Worm (Caenorhabditis elegans): ENCODE results near the gene M151.10.

Gene M151.10

DNA sequence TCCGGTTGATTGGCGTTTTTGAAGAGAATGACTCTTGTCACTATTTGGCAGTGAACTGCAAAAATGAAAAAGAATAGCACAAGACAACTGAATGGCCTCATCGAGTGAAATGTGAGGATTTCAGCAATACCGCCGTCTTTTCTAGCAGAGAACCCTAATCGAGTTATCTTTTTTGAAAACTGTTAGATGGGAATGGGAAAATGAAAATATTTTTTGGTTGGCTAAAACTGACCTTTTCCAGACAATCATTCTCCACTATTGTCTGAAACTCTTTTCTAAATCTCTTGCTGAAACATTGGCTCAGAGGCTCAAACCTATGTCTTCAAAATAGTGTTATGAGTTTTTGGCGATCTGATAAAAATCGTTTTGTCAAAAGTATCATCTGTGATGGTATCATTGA lies at the start of gene M151.10:
Gene M151.10 (minus strand): TSS at position 101 of the 400 bp plus-strand sequence.
- TF ChIP-seq duxl-1 (tag; optimal IDR thresholded peaks at IDR 0.05; ENCODE audit: poor library complexity) (no peak), ces-1 (GFP tag; optimal IDR thresholded peaks at IDR 0.05) (no peak), nhr-41 (GFP tag; IDR thresholded peaks at IDR 0.05) (no peak), dve-1 (tag; optimal IDR thresholded peaks at IDR 0.05; ENCODE audit: insufficient read depth) (no peak), rbr-2 (tag; optimal IDR thresholded peaks at IDR 0.05) (no peak), nhr-237 (tag; optimal IDR thresholded peaks at IDR 0.05) (no peak), nhr-28 (tag; optimal IDR thresholded peaks at IDR 0.05) (no peak), aha-1 (tag) (no peak), dpl-1 (GFP tag; optimal IDR thresholded peaks at IDR 0.05) (no peak), aly-2 (tag; optimal IDR thresholded peaks at IDR 0.05) (no peak), mdl-1 (tag; optimal IDR thresholded peaks at IDR 0.05) (no peak), ztf-11 (tag; optimal IDR thresholded peaks at IDR 0.05) (no peak), unc-62 (GFP tag; optimal IDR thresholded peaks at IDR 0.05 in 1 of 2) (no peak), unc-62 (tag; optimal IDR thresholded peaks at IDR 0.05) (no peak), php-3 (GFP tag; IDR thresholded peaks at IDR 0.05) (no peak), Y5F2A.4 (GFP tag; optimal IDR thresholded peaks at IDR 0.05) (no peak), madf-5 (GFP tag; IDR thresholded peaks at IDR 0.05) (no peak)

DNA sequence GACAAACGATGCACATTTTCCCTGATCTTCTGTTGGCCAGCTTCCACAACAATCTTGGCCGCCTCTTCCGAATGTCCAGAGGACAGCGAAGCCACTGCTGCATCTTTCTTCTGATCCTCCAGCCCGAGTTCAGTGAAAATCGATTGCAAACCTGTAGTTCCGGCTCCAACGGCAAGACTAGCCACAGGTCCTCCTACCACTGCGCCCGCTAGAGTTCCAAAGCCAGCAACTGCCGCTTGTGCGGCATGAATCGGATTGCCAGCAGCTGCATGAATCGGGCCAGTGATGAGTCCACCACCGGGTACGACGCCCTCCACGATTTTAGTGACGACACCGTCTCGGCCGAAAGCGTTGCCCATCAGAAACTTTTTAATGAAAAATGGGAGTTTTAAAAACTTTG lies 48.2 kb upstream of the M151.10 start, which contains the start of gene ifas-1:
Gene ifas-1 (minus strand): TSS at position 387 of the 400 bp plus-strand sequence.
- TF ChIP-seq set-16 (GFP tag; IDR thresholded peaks at IDR 0.05) (peak; percentile 70), ces-1 (GFP tag; optimal IDR thresholded peaks at IDR 0.05) (no peak)

DNA sequence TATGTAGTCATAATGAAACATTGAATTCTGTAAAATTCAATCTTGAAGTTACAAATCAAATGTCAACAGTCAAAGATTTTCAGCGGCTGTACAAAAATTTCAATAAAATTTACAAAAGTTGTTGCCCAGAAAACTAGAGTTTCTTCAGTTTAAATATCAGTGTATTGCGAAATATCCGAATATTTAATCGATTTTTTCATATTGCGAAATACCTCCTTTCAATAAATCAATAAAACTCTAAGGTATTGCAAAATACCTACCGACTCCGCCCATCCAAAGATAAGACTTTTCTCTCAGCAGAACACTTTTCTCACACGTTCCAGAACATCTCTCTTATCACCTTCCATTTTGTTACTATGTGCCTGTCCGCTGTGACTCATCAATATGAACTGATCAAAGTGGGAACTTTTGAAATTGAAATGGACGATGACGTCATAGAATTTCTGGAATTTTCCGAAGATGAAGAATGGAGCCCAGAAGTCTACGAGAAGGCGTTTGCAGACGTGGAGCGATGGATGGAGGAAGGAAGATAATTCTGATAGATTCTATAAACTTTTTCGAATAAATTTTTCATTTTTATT lies 44.5 kb upstream of the M151.10 start:
- TF ChIP-seq arid-1 (GFP tag; conservative IDR thresholded peaks at IDR 0.05) = no peak
- TF ChIP-seq hlh-11 (tag; optimal IDR thresholded peaks at IDR 0.05) = no peak
- TF ChIP-seq Y105C5A.15 (GFP tag; IDR thresholded peaks at IDR 0.05) = no peak
- no peak for TF ChIP-seq sdz-12 (GFP tag; optimal IDR thresholded peaks at IDR 0.05)
- no peak for TF ChIP-seq daf-16 (GFP tag; optimal IDR thresholded peaks at IDR 0.05)
- TF ChIP-seq daf-16 (tag; optimal IDR thresholded peaks at IDR 0.05) = peak; percentile 21
- TF ChIP-seq php-3 (GFP tag; IDR thresholded peaks at IDR 0.05) = no peak
- peak; percentile 42; the same call in 1 of the 2 replicates for TF ChIP-seq dmd-6 (GFP tag; IDR thresholded peaks at IDR 0.05)
- TF ChIP-seq ceh-28 (tag; optimal IDR thresholded peaks at IDR 0.05) = peak; percentile 40
- peak; percentile 5 for TF ChIP-seq pqm-1 (tag; optimal IDR thresholded peaks at IDR 0.05)

DNA sequence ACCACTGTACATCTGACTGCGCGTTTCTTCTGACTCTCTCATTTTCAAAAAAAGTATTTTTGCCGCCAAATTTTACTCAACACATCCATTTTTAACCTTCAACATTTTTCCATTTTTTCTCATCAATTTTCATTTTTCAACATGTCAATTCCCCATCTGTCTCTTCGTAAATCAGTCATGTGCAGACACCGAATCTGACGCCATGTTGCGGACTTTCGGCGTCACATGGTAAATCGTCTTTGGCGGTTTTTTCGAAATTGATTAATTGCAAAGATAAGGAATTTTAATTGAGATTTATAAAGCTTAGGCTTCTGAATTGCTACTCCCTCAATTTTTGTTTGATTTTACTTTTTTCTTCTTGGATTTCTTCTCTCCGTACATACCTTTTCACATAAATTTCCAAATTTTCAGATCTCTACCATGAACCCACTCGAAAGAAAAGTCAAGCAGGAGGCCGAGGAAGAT lies 42.7 kb upstream of the M151.10 start, which contains the start of gene F19B10.1:
Gene F19B10.1 (plus strand): TSS at position 415 of the 465 bp plus-strand sequence.
- no peak for TF ChIP-seq zag-1 (tag; optimal IDR thresholded peaks at IDR 0.05)
- TF ChIP-seq tag-97 (GFP tag; IDR thresholded peaks at IDR 0.05) = no peak
- TF ChIP-seq mdl-1 (tag; optimal IDR thresholded peaks at IDR 0.05) = peak in 1 of 2 experiments; percentile 66
- peak; percentile 45 for TF ChIP-seq R02D3.7 (tag; optimal IDR thresholded peaks at IDR 0.05)
- TF ChIP-seq hif-1 (tag; optimal IDR thresholded peaks at IDR 0.05) = no peak
- peak; percentile 71 for TF ChIP-seq nhr-28 (tag; optimal IDR thresholded peaks at IDR 0.05)
- no peak for TF ChIP-seq zip-11 (GFP tag; IDR thresholded peaks at IDR 0.05)
- no peak for TF ChIP-seq nhr-76 (tag; optimal IDR thresholded peaks at IDR 0.05)
- peak in 1 of 2 experiments; percentile 79 for TF ChIP-seq unc-62 (GFP tag; optimal IDR thresholded peaks at IDR 0.05 in 1 of 2)
- TF ChIP-seq unc-62 (tag; optimal IDR thresholded peaks at IDR 0.05) = no peak
- TF ChIP-seq nhr-77 (tag; optimal IDR thresholded peaks at IDR 0.05) = peak; percentile 8
- TF ChIP-seq ctbp-1 (GFP tag; IDR thresholded peaks at IDR 0.05) = no peak
- TF ChIP-seq aly-2 (tag; optimal IDR thresholded peaks at IDR 0.05) = no peak
- TF ChIP-seq dpl-1 (GFP tag; optimal IDR thresholded peaks at IDR 0.05) = peak; percentile 93
- peak; percentile 41 for TF ChIP-seq lin-13 (GFP tag; optimal IDR thresholded peaks at IDR 0.05)
- TF ChIP-seq mxl-3 (GFP tag; optimal IDR thresholded peaks at IDR 0.05) = peak; percentile 63
- TF ChIP-seq Y105C5A.15 (GFP tag; IDR thresholded peaks at IDR 0.05) = no peak
- no peak for TF ChIP-seq lin-1 (GFP tag; IDR thresholded peaks at IDR 0.05)
- TF ChIP-seq fos-1 (tag; optimal IDR thresholded peaks at IDR 0.05) = no peak
- TF ChIP-seq hlh-11 (tag; optimal IDR thresholded peaks at IDR 0.05) = peak; percentile 74
- peak; percentile 100 for TF ChIP-seq hlh-30 (tag; optimal IDR thresholded peaks at IDR 0.05; ENCODE audit: insufficient read depth)
- TF ChIP-seq ceh-20 (GFP tag; IDR thresholded peaks at IDR 0.05) = peak; percentile 24; the same call in 1 of the 2 replicates
- TF ChIP-seq ZK337.2 (GFP tag; IDR thresholded peaks at IDR 0.05) = no peak
- TF ChIP-seq nhr-237 (tag; optimal IDR thresholded peaks at IDR 0.05) = no peak
- peak; percentile 63 for TF ChIP-seq dmd-6 (GFP tag; IDR thresholded peaks at IDR 0.05)
- TF ChIP-seq nhr-25 (tag; optimal IDR thresholded peaks at IDR 0.05; ENCODE audit: borderline replicate concordance, insufficient read depth) = peak; percentile 9
- TF ChIP-seq pqm-1 (tag; optimal IDR thresholded peaks at IDR 0.05) = peak; percentile 3
- no peak for TF ChIP-seq saeg-2 (GFP tag; IDR thresholded peaks at IDR 0.05)

Measured in whole organism, L4 larva.